Fruit fly (Drosophila melanogaster) Kc167 (cell line): ENCODE data around the gene CG17991.

ENCODE experiments used
- Myc ChIP-seq: fragments of >200 bp; optimal IDR thresholded peaks from 2 replicates; lab custom pipeline; 2017; ENCODE audit warnings: missing external identifiers
- Sin3A ChIP-seq: fragments of >200 bp; optimal IDR thresholded peaks from 2 replicates; lab custom pipeline; 2018; ENCODE audit warnings: missing external identifiers
- h ChIP-seq: fragments of >200 bp; optimal IDR thresholded peaks from 3 replicates; lab custom pipeline; 2018; ENCODE audit warnings: missing external identifiers
- insv ChIP-seq: fragments of >200 bp; optimal IDR thresholded peaks from 3 replicates; lab custom pipeline; 2018; ENCODE audit warnings: missing external identifiers
- psq ChIP-seq: fragments of >200 bp; optimal IDR thresholded peaks from 2 replicates; lab custom pipeline; 2017; ENCODE audit warnings: missing external identifiers
- ttk ChIP-seq: sonication (Bioruptor generic); optimal IDR thresholded peaks from 2 replicates; lab custom pipeline; 2017; ENCODE audit warnings: missing external identifiers

- no peak for TF ChIP-seq ttk
- no peak for TF ChIP-seq psq (lab: Kevin White, UChicago)
- TF ChIP-seq Myc (lab: Kevin White, UChicago), result no peak
- no peak for TF ChIP-seq insv (lab: Kevin White, UChicago)
- no peak for TF ChIP-seq Sin3A (lab: Kevin White, UChicago)
- no peak for TF ChIP-seq h
Measured at dm6 chr3R:27245401-27245757, 4.3 kb downstream of the CG17991 start.
